Worm (Caenorhabditis elegans) whole organism, L1 larva: ENCODE results near the gene K12H4.7.

Source experiments
- lin-13 ChIP-seq: fragments of 150-350 bp; optimal IDR thresholded peaks from 2 replicates; lab custom pipeline; 2014; ENCODE audit warnings: missing biosample characterization, missing genetic modification reagents, missing genetic modification characterization
- xbp-1 ChIP-seq: sonication (generic microtip); optimal IDR thresholded peaks from 2 replicates; lab custom pipeline; 2016; ENCODE audit warnings: missing genetic modification characterization, missing compliant biosample characterization

ce11 chrIII:8029487-8029886 lies 21.4 kb downstream of the K12H4.7 start, which contains the start of gene F44B9.8:
- TF ChIP-seq xbp-1 (tag; lab: Kevin White, UChicago) (peak; percentile 69), lin-13 (GFP tag; lab: Kevin White, UChicago) (no peak)
